Worm (Caenorhabditis elegans) whole organism, late embryonic: Measurements from ENCODE around the gene kin-24.

Source experiments
- C38D4.7 ChIP-seq: fragments of 200-800 bp; sonication (Bioruptor generic); optimal IDR thresholded peaks from 2 replicates; lab custom pipeline; 2018; ENCODE audit warnings: mild to moderate bottlenecking, missing genetic modification characterization, moderate library complexity, missing compliant biosample characterization
- K02D7.2 ChIP-seq: sonication (generic microtip); optimal IDR thresholded peaks from 2 replicates; lab custom pipeline; 2017; ENCODE audit warnings: mild to moderate bottlenecking, missing genetic modification characterization, missing compliant biosample characterization
- ahr-1 ChIP-seq: sonication (generic microtip); optimal IDR thresholded peaks from 2 replicates; lab custom pipeline; 2016; ENCODE audit warnings: missing genetic modification characterization, missing compliant biosample characterization
- ceh-18 ChIP-seq: sonication (generic microtip); optimal IDR thresholded peaks from 2 replicates; lab custom pipeline; 2016; ENCODE audit warnings: missing genetic modification characterization, missing compliant biosample characterization
- ceh-2 ChIP-seq: sonication (generic microtip); optimal IDR thresholded peaks from 2 replicates; lab custom pipeline; 2016; ENCODE audit warnings: missing genotype, missing genetic modification characterization, missing compliant biosample characterization
- ceh-24 ChIP-seq: sonication (generic microtip); optimal IDR thresholded peaks from 2 replicates; lab custom pipeline; 2016; ENCODE audit warnings: mild to moderate bottlenecking, missing genetic modification characterization, missing compliant biosample characterization
- ceh-30 ChIP-seq: fragments of 150-350 bp; optimal IDR thresholded peaks from 2 replicates; lab custom pipeline; 2014; ENCODE audit warnings: missing biosample characterization, missing genetic modification characterization
- ceh-31 ChIP-seq: sonication (generic microtip); optimal IDR thresholded peaks from 2 replicates; lab custom pipeline; 2016; ENCODE audit warnings: missing genetic modification characterization, missing compliant biosample characterization
- ceh-34 ChIP-seq: sonication (generic microtip); optimal IDR thresholded peaks from 2 replicates; lab custom pipeline; 2016; ENCODE audit warnings: mild to moderate bottlenecking, missing genetic modification characterization, missing compliant biosample characterization
- ceh-48 ChIP-seq: sonication (generic microtip); optimal IDR thresholded peaks from 2 replicates; lab custom pipeline; 2016; ENCODE audit warnings: missing genetic modification characterization, inconsistent platforms, missing compliant biosample characterization
- ceh-6 ChIP-seq: fragments of 200-800 bp; sonication (Bioruptor generic); optimal IDR thresholded peaks from 2 replicates; lab custom pipeline; 2018; ENCODE audit warnings: mild to moderate bottlenecking, missing genetic modification characterization, missing compliant biosample characterization
- ceh-9 ChIP-seq: sonication (generic microtip); optimal IDR thresholded peaks from 2 replicates; lab custom pipeline; 2016; ENCODE audit warnings: mild to moderate bottlenecking, missing genetic modification characterization, inconsistent platforms, missing compliant biosample characterization
- dmd-4 ChIP-seq: sonication (generic microtip); optimal IDR thresholded peaks from 2 replicates; lab custom pipeline; 2016; ENCODE audit warnings: borderline replicate concordance, missing genetic modification characterization, missing compliant biosample characterization
- dve-1 ChIP-seq: sonication (generic microtip); optimal IDR thresholded peaks from 2 replicates; lab custom pipeline; 2017; ENCODE audit warnings: antibody characterized with exemption, mild to moderate bottlenecking, missing genetic modification characterization, missing compliant biosample characterization
- elt-2 ChIP-seq: sonication (generic microtip); optimal IDR thresholded peaks from 2 replicates; lab custom pipeline; 2016; ENCODE audit warnings: missing genetic modification reagents, missing genetic modification characterization, missing compliant biosample characterization
- elt-4 ChIP-seq: sonication (generic microtip); optimal IDR thresholded peaks from 2 replicates; lab custom pipeline; 2016; ENCODE audit warnings: missing genetic modification characterization, missing compliant biosample characterization
- fax-1 ChIP-seq: sonication (generic microtip); optimal IDR thresholded peaks from 2 replicates; lab custom pipeline; 2016; ENCODE audit warnings: missing genotype, missing genetic modification characterization, missing compliant biosample characterization
- fkh-6 ChIP-seq: sonication (generic microtip); optimal IDR thresholded peaks from 2 replicates; lab custom pipeline; 2016; ENCODE audit warnings: missing genetic modification characterization, missing compliant biosample characterization
- hlh-13 ChIP-seq: fragments of 200-800 bp; sonication (Bioruptor generic); optimal IDR thresholded peaks from 2 replicates; lab custom pipeline; 2018; ENCODE audit warnings: mild to moderate bottlenecking, missing genetic modification characterization, missing compliant biosample characterization
- hlh-15 ChIP-seq: sonication (generic microtip); optimal IDR thresholded peaks from 2 replicates; lab custom pipeline; 2016; ENCODE audit warnings: missing genetic modification characterization, missing compliant biosample characterization
- hlh-30 ChIP-seq: sonication (generic microtip); optimal IDR thresholded peaks from 2 replicates; lab custom pipeline; 2017; ENCODE audit warnings: antibody characterized with exemption, missing genetic modification characterization, missing compliant biosample characterization; ENCODE audit not compliant: insufficient read depth
- hlh-8 ChIP-seq: sonication (generic microtip); optimal IDR thresholded peaks from 2 replicates; lab custom pipeline; 2016; ENCODE audit warnings: missing genotype, missing genetic modification characterization, missing compliant biosample characterization
- lim-6 ChIP-seq: sonication (generic microtip); optimal IDR thresholded peaks from 2 replicates; lab custom pipeline; 2016; ENCODE audit warnings: missing genetic modification characterization, missing compliant biosample characterization
- madf-2 ChIP-seq: sonication (generic microtip); optimal IDR thresholded peaks from 2 replicates; lab custom pipeline; 2017; ENCODE audit warnings: missing genetic modification characterization, missing compliant biosample characterization
- mec-3 ChIP-seq: sonication (generic microtip); optimal IDR thresholded peaks from 2 replicates; lab custom pipeline; 2016; ENCODE audit warnings: borderline replicate concordance, missing genetic modification characterization, missing compliant biosample characterization
- nfya-1 ChIP-seq: sonication (generic microtip); optimal IDR thresholded peaks from 2 replicates; lab custom pipeline; 2017; ENCODE audit warnings: missing genetic modification characterization, mild to moderate bottlenecking, missing compliant biosample characterization, antibody characterized with exemption, moderate library complexity
- nhr-232 ChIP-seq: sonication (generic microtip); optimal IDR thresholded peaks from 2 replicates; lab custom pipeline; 2016; ENCODE audit warnings: missing genetic modification characterization, missing compliant biosample characterization
- pag-3 ChIP-seq: sonication (generic microtip); optimal IDR thresholded peaks from 2 replicates; lab custom pipeline; 2016; ENCODE audit warnings: missing compliant biosample characterization, missing genetic modification characterization, borderline replicate concordance
- pat-9 ChIP-seq: fragments of 200-800 bp; sonication (Bioruptor generic); optimal IDR thresholded peaks from 2 replicates; lab custom pipeline; 2018; ENCODE audit warnings: mild to moderate bottlenecking, missing genetic modification characterization, moderate library complexity, missing compliant biosample characterization
- pax-1 ChIP-seq: fragments of 150-350 bp; optimal IDR thresholded peaks from 2 replicates; lab custom pipeline; 2014; ENCODE audit warnings: missing biosample characterization, missing genetic modification characterization
- pha-2 ChIP-seq: sonication (generic microtip); optimal IDR thresholded peaks from 2 replicates; lab custom pipeline; 2017; ENCODE audit warnings: mild to moderate bottlenecking, missing genetic modification characterization, missing compliant biosample characterization
- pqm-1 ChIP-seq: sonication (generic microtip); optimal IDR thresholded peaks from 2 replicates; lab custom pipeline; 2016; ENCODE audit warnings: missing genetic modification characterization, missing compliant biosample characterization
- pros-1 ChIP-seq: fragments of 150-350 bp; optimal IDR thresholded peaks from 2 replicates; lab custom pipeline; 2014; ENCODE audit warnings: missing biosample characterization, missing genetic modification reagents, missing genetic modification characterization
- sox-2 ChIP-seq: fragments of 200-800 bp; sonication (Bioruptor generic); IDR thresholded peaks from 2 replicates; pipeline ENCODE4 v1.3.6; 2022; ENCODE audit warnings: missing genetic modification reagents, missing genetic modification characterization, missing compliant biosample characterization
- tbx-2 ChIP-seq: sonication (generic microtip); optimal IDR thresholded peaks from 2 replicates; lab custom pipeline; 2016; ENCODE audit warnings: missing genetic modification characterization, missing compliant biosample characterization
- tbx-7 ChIP-seq: sonication (generic microtip); optimal IDR thresholded peaks from 2 replicates; lab custom pipeline; 2016; ENCODE audit warnings: missing genotype, missing genetic modification characterization, missing compliant biosample characterization
- ttx-3 ChIP-seq: sonication (generic microtip); optimal IDR thresholded peaks from 2 replicates; lab custom pipeline; 2016; ENCODE audit warnings: missing genetic modification reagents, missing genetic modification characterization, missing compliant biosample characterization
- unc-55 ChIP-seq: sonication (generic microtip); optimal IDR thresholded peaks from 2 replicates; lab custom pipeline; 2017; ENCODE audit warnings: missing biosample characterization, missing genetic modification reagents, missing genetic modification characterization
- zip-5 ChIP-seq: sonication (generic microtip); optimal IDR thresholded peaks from 2 replicates; lab custom pipeline; 2016; ENCODE audit warnings: missing genetic modification characterization, missing compliant biosample characterization
- ztf-16 ChIP-seq: sonication (generic microtip); optimal IDR thresholded peaks from 2 replicates; lab custom pipeline; 2017; ENCODE audit warnings: missing genetic modification characterization, missing compliant biosample characterization

kin-24 gene

ce11 chrIV:9873837-9874236 lies 33.0 kb upstream of the kin-24 start:
- TF ChIP-seq ceh-9 (no peak), pqm-1 (tag; lab: Kevin White, UChicago) (no peak), hlh-30 (peak; percentile 31), dmd-4 (tag; lab: Kevin White, UChicago) (no peak), zip-5 (tag; lab: Kevin White, UChicago) (no peak), hlh-8 (no peak), ceh-34 (peak; percentile 79), tbx-2 (tag; lab: Kevin White, UChicago) (no peak), ceh-18 (peak; percentile 11), pag-3 (tag; lab: Kevin White, UChicago) (no peak), elt-2 (tag; lab: Kevin White, UChicago) (no peak), pros-1 (tag; lab: Kevin White, UChicago) (no peak), fax-1 (tag; lab: Kevin White, UChicago) (no peak), tbx-7 (no peak), ceh-24 (tag; lab: Kevin White, UChicago) (no peak), ztf-16 (tag; lab: Kevin White, UChicago) (no peak), mec-3 (tag; lab: Kevin White, UChicago) (no peak), nfya-1 (peak; percentile 28), elt-4 (tag; lab: Kevin White, UChicago) (no peak), unc-55 (GFP tag; lab: Kevin White, UChicago) (peak; percentile 9), sox-2 (GFP tag; lab: Robert Waterston, UW) (no peak), ceh-31 (tag; lab: Kevin White, UChicago) (peak; percentile 34), hlh-13 (GFP tag; lab: Kevin White, UChicago) (no peak)

- TF ChIP-seq C38D4.7 (no peak), pqm-1 (tag; lab: Kevin White, UChicago) (no peak), ttx-3 (tag; lab: Kevin White, UChicago) (no peak), ceh-9 (no peak)
Measured at ce11 chrIV:9872786-9873185, 31.9 kb upstream of the kin-24 start.

ce11 chrIV:9872210-9872609 lies 31.3 kb upstream of the kin-24 start:
- TF ChIP-seq fkh-6 (tag; lab: Kevin White, UChicago) (no peak), K02D7.2 (tag; lab: Kevin White, UChicago) (no peak), nhr-232 (no peak), hlh-15 (tag; lab: Kevin White, UChicago) (no peak), ceh-30 (tag; lab: Kevin White, UChicago) (no peak), ceh-6 (no peak), pax-1 (no peak), lim-6 (no peak), ceh-48 (tag; lab: Kevin White, UChicago) (no peak), tbx-2 (tag; lab: Kevin White, UChicago) (no peak), madf-2 (tag; lab: Kevin White, UChicago) (no peak), hlh-13 (GFP tag; lab: Kevin White, UChicago) (no peak), ceh-9 (no peak), dve-1 (tag; lab: Kevin White, UChicago) (no peak), hlh-30 (no peak), dmd-4 (tag; lab: Kevin White, UChicago) (no peak), ahr-1 (tag; lab: Kevin White, UChicago) (no peak), pha-2 (no peak), ceh-31 (tag; lab: Kevin White, UChicago) (no peak), ttx-3 (tag; lab: Kevin White, UChicago) (no peak)

ce11 chrIV:9869344-9869743 lies 28.5 kb upstream of the kin-24 start:
- TF ChIP-seq ttx-3 (tag; lab: Kevin White, UChicago): no peak
- TF ChIP-seq tbx-2 (tag; lab: Kevin White, UChicago): no peak
- TF ChIP-seq ceh-2 (tag; lab: Kevin White, UChicago): no peak
- no peak for TF ChIP-seq pat-9 (tag; lab: Kevin White, UChicago)
- TF ChIP-seq zip-5 (tag; lab: Kevin White, UChicago): no peak
